Worm (Caenorhabditis elegans): ENCODE measurements around the gene clpp-1.

clpp-1 gene

ce11 chrII:10345012-10345411 lies 42.4 kb upstream of the clpp-1 start, which contains the start of gene pro-2:
Gene pro-2 (minus strand): TSS chrII:10345112.
- TF ChIP-seq sma-3 (GFP tag; optimal IDR thresholded peaks at IDR 0.05) (no peak), ama-1 (optimal IDR thresholded peaks at IDR 0.05) (no peak), nhr-10 (tag; optimal IDR thresholded peaks at IDR 0.05) (no peak), ZK546.5 (tag; optimal IDR thresholded peaks at IDR 0.05) (no peak), ztf-11 (tag; optimal IDR thresholded peaks at IDR 0.05) (no peak), nhr-25 (tag; optimal IDR thresholded peaks at IDR 0.05) (no peak), lin-39 (tag; optimal IDR thresholded peaks at IDR 0.05) (no peak), nhr-77 (tag; optimal IDR thresholded peaks at IDR 0.05) (no peak), elt-3 (tag; optimal IDR thresholded peaks at IDR 0.05) (no peak), sma-9 (GFP tag; optimal IDR thresholded peaks at IDR 0.05) (no peak), sma-9 (tag; optimal IDR thresholded peaks at IDR 0.05) (no peak), lin-13 (GFP tag; optimal IDR thresholded peaks at IDR 0.05) (no peak), gmeb-1 (tag; optimal IDR thresholded peaks at IDR 0.05) (no peak)

- TF ChIP-seq zag-1 (tag; optimal IDR thresholded peaks at IDR 0.05), result no peak
- no peak for TF ChIP-seq alr-1 (tag; optimal IDR thresholded peaks at IDR 0.05)
- no peak for TF ChIP-seq sma-3 (GFP tag; optimal IDR thresholded peaks at IDR 0.05)
- TF ChIP-seq unc-39 (tag; optimal IDR thresholded peaks at IDR 0.05), result no peak
- no peak for TF ChIP-seq lin-11 (tag; optimal IDR thresholded peaks at IDR 0.05)
- TF ChIP-seq elt-1 (tag; optimal IDR thresholded peaks at IDR 0.05), result no peak
Observed at ce11 chrII:10329754-10330153, 27.1 kb upstream of the clpp-1 start.

ce11 chrII:10325615-10326232 lies 23.1 kb upstream of the clpp-1 start, which contains the start of gene appg-1:
Gene appg-1 (plus strand): TSS chrII:10326041.
- TF ChIP-seq F13H6.1 (tag; optimal IDR thresholded peaks at IDR 0.05) (no peak), nhr-12 (tag; optimal IDR thresholded peaks at IDR 0.05) (no peak), nhr-23 (tag; optimal IDR thresholded peaks at IDR 0.05) (no peak), nhr-129 (tag; optimal IDR thresholded peaks at IDR 0.05) (no peak), lsy-2 (tag; optimal IDR thresholded peaks at IDR 0.05) (no peak), nhr-237 (tag; optimal IDR thresholded peaks at IDR 0.05) (no peak), lin-11 (tag; optimal IDR thresholded peaks at IDR 0.05) (no peak), zag-1 (tag; optimal IDR thresholded peaks at IDR 0.05) (no peak), elt-3 (tag; optimal IDR thresholded peaks at IDR 0.05) (no peak), ZK546.5 (tag; optimal IDR thresholded peaks at IDR 0.05) (no peak), sma-9 (GFP tag; optimal IDR thresholded peaks at IDR 0.05) (no peak), sma-9 (tag; optimal IDR thresholded peaks at IDR 0.05) (no peak), ztf-11 (tag; optimal IDR thresholded peaks at IDR 0.05) (no peak), Y55F3AM.14 (GFP tag; optimal IDR thresholded peaks at IDR 0.05) (no peak), nhr-11 (tag; optimal IDR thresholded peaks at IDR 0.05) (no peak), crh-2 (tag; optimal IDR thresholded peaks at IDR 0.05) (no peak), mab-5 (tag; optimal IDR thresholded peaks at IDR 0.05) (no peak), sma-3 (GFP tag; optimal IDR thresholded peaks at IDR 0.05) (no peak), alr-1 (tag; optimal IDR thresholded peaks at IDR 0.05) (no peak), nhr-10 (tag; optimal IDR thresholded peaks at IDR 0.05) (no peak)

ce11 chrII:10321410-10321809 lies 18.8 kb upstream of the clpp-1 start, which contains the start of gene idpp-4:
Gene idpp-4 (plus strand): TSS chrII:10321460.
- TF ChIP-seq ZK546.5 (tag; optimal IDR thresholded peaks at IDR 0.05) (no peak), gmeb-1 (tag; optimal IDR thresholded peaks at IDR 0.05) (no peak), unc-39 (tag; optimal IDR thresholded peaks at IDR 0.05) (no peak), zag-1 (tag; optimal IDR thresholded peaks at IDR 0.05) (no peak), elt-1 (tag; optimal IDR thresholded peaks at IDR 0.05) (no peak), sma-9 (GFP tag; optimal IDR thresholded peaks at IDR 0.05) (no peak), sma-9 (tag; optimal IDR thresholded peaks at IDR 0.05) (no peak), nhr-129 (tag; optimal IDR thresholded peaks at IDR 0.05) (no peak), ceh-82 (tag; optimal IDR thresholded peaks at IDR 0.05) (no peak), Y55F3AM.14 (GFP tag; optimal IDR thresholded peaks at IDR 0.05) (no peak), blmp-1 (tag; optimal IDR thresholded peaks at IDR 0.05; ENCODE audit: insufficient read depth) (no peak), ama-1 (optimal IDR thresholded peaks at IDR 0.05) (no peak), elt-3 (tag; optimal IDR thresholded peaks at IDR 0.05) (no peak), unc-55 (GFP tag; optimal IDR thresholded peaks at IDR 0.05) (no peak), nhr-12 (tag; optimal IDR thresholded peaks at IDR 0.05) (no peak), nhr-6 (tag; optimal IDR thresholded peaks at IDR 0.05) (no peak)

ce11 chrII:10317007-10317406 lies 14.4 kb upstream of the clpp-1 start, which contains the start of gene M02G9.4:
Gene M02G9.4 (plus strand): TSS chrII:10317307.
- TF ChIP-seq nhr-11 (tag; optimal IDR thresholded peaks at IDR 0.05) (no peak), nhr-25 (tag; optimal IDR thresholded peaks at IDR 0.05) (no peak)
